Comparison of ENCODE assay signal across 1 worm cellular context in genomic region chrX:6688953-6689562, ce11.
TF ChIP-seq lines count a peak whose summit lies in the region.

No protein-coding gene starts in this region.

TF ChIP-seq in whole organism, L3 larva, 47 proteins besides CTCF, POLR2A, EP300 and RAD21 (continued from another document):
- TF ChIP-seq pqm-1 (tag; optimal IDR thresholded peaks at IDR 0.05; lab: Kevin White, UChicago) (no peak), fos-1 (tag; optimal IDR thresholded peaks at IDR 0.05; lab: Kevin White, UChicago) (no peak)
